Fruit fly (Drosophila melanogaster) S2 (cell line): Measurements from ENCODE around the gene CG11815.

Source experiments
- CG8478 ChIP-seq: fragments of >200 bp; optimal IDR thresholded peaks from 2 replicates; lab custom pipeline; 2018
- CTCF ChIP-seq, 2 experiments: fragments of >200 bp; optimal IDR thresholded peaks; 2 replicates each; lab custom pipeline; 2018

- TF ChIP-seq CG8478 (lab: Kevin White, UChicago) (no peak), CTCF (optimal IDR thresholded peaks at IDR 0.05; lab: Kevin White, UChicago) (no peak)
Measured at dm6 chr3L:1938767-1939166, 32.2 kb downstream of the CG11815 start, which contains the start of the genes CG46523 and CG5687.
